Worm (Caenorhabditis elegans) whole organism, L3 larva: ENCODE results near the gene F13E9.9.
A peak's percentile ranks its signal among the peaks of the same experiment; 100 is the strongest.

Experiments
- R02D3.7 ChIP-seq: fragments of 150-350 bp; optimal IDR thresholded peaks from 2 replicates; lab custom pipeline; 2014; ENCODE audit warnings: missing biosample characterization, missing genetic modification characterization
- ZK546.5 ChIP-seq: sonication (generic microtip); optimal IDR thresholded peaks from 2 replicates; lab custom pipeline; 2017; ENCODE audit warnings: missing biosample characterization, missing genetic modification characterization
- aly-2 ChIP-seq: fragments of 150-350 bp; optimal IDR thresholded peaks from 2 replicates; lab custom pipeline; 2014; ENCODE audit warnings: missing biosample characterization, missing genetic modification characterization
- ceh-16 ChIP-seq: sonication (generic microtip); optimal IDR thresholded peaks from 2 replicates; lab custom pipeline; 2017; ENCODE audit warnings: missing biosample characterization, missing genetic modification characterization
- ceh-28 ChIP-seq: fragments of 150-350 bp; optimal IDR thresholded peaks from 2 replicates; lab custom pipeline; 2014; ENCODE audit warnings: missing biosample characterization, missing genetic modification reagents, missing genetic modification characterization
- daf-12 ChIP-seq: fragments of 150-350 bp; optimal IDR thresholded peaks from 2 replicates; lab custom pipeline; 2014; ENCODE audit warnings: missing biosample characterization, missing genetic modification reagents, missing genetic modification characterization
- egl-27 ChIP-seq: sonication (generic microtip); optimal IDR thresholded peaks from 4 replicates; lab custom pipeline; 2017; ENCODE audit warnings: missing biosample characterization, missing genetic modification reagents, missing genetic modification characterization
- egl-5 ChIP-seq: fragments of 150-350 bp; optimal IDR thresholded peaks from 2 replicates; lab custom pipeline; 2017; ENCODE audit warnings: missing biosample characterization, missing genetic modification reagents, missing genetic modification characterization, inconsistent platforms
- elt-2 ChIP-seq: sonication (generic microtip); optimal IDR thresholded peaks from 2 replicates; lab custom pipeline; 2016; ENCODE audit warnings: missing genetic modification reagents, mild to moderate bottlenecking, missing genetic modification characterization, missing compliant biosample characterization
- elt-3 ChIP-seq, 3 experiments: fragments of 150-350 bp in 1 of 3; sonication (generic microtip) in 2 of 3; optimal IDR thresholded peaks; 2 replicates in 2 of 3; 4 replicates in 1 of 3; lab custom pipeline; 2014 to 2017; ENCODE audit warnings: missing biosample characterization in 3 of 3, missing genetic modification characterization in 3 of 3
- fkh-2 ChIP-seq: fragments of 150-350 bp; optimal IDR thresholded peaks from 2 replicates; lab custom pipeline; 2014; ENCODE audit warnings: missing biosample characterization, missing genetic modification reagents, missing genetic modification characterization
- fos-1 ChIP-seq: fragments of 150-350 bp; optimal IDR thresholded peaks from 2 replicates; lab custom pipeline; 2014; ENCODE audit warnings: missing biosample characterization, missing genetic modification characterization
- hmg-11 ChIP-seq: sonication (generic microtip); optimal IDR thresholded peaks from 2 replicates; lab custom pipeline; 2016; ENCODE audit warnings: missing genetic modification characterization, missing compliant biosample characterization
- jun-1 ChIP-seq: fragments of 150-350 bp; optimal IDR thresholded peaks from 2 replicates; lab custom pipeline; 2014; ENCODE audit warnings: missing biosample characterization, missing genetic modification reagents, missing genetic modification characterization
- lin-15B ChIP-seq: fragments of 150-350 bp; optimal IDR thresholded peaks from 2 replicates; lab custom pipeline; 2014; ENCODE audit warnings: missing biosample characterization, missing genetic modification characterization
- lin-39 ChIP-seq: fragments of 150-350 bp; optimal IDR thresholded peaks from 2 replicates; lab custom pipeline; 2018; ENCODE audit warnings: missing biosample characterization, missing genetic modification reagents, missing genetic modification characterization
- lsy-12 ChIP-seq: sonication (generic microtip); optimal IDR thresholded peaks from 2 replicates; lab custom pipeline; 2016; ENCODE audit warnings: mild to moderate bottlenecking, missing genetic modification characterization, missing compliant biosample characterization
- mdl-1 ChIP-seq: fragments of 150-350 bp; optimal IDR thresholded peaks from 2 replicates; lab custom pipeline; 2014; ENCODE audit warnings: missing biosample characterization, missing genetic modification characterization
- mml-1 ChIP-seq: fragments of 150-350 bp; sonication (generic microtip); optimal IDR thresholded peaks from 3 replicates; lab custom pipeline; 2014; ENCODE audit warnings: missing biosample characterization, missing genetic modification characterization
- nfya-1 ChIP-seq: sonication (generic microtip); optimal IDR thresholded peaks from 2 replicates; lab custom pipeline; 2017; ENCODE audit warnings: missing genetic modification characterization, mild to moderate bottlenecking, missing compliant biosample characterization, antibody characterized with exemption, moderate library complexity; ENCODE audit not compliant: insufficient read depth
- nhr-11 ChIP-seq: fragments of 150-350 bp; optimal IDR thresholded peaks from 2 replicates; lab custom pipeline; 2014; ENCODE audit warnings: missing biosample characterization, missing genetic modification characterization
- nhr-12 ChIP-seq: fragments of 150-350 bp; optimal IDR thresholded peaks from 2 replicates; lab custom pipeline; 2014; ENCODE audit warnings: missing biosample characterization, missing genetic modification characterization
- nhr-23 ChIP-seq: fragments of 150-350 bp; optimal IDR thresholded peaks from 2 replicates; lab custom pipeline; 2014; ENCODE audit warnings: missing biosample characterization, missing genetic modification reagents, missing genetic modification characterization
- nhr-237 ChIP-seq: fragments of 150-350 bp; optimal IDR thresholded peaks from 2 replicates; lab custom pipeline; 2014; ENCODE audit warnings: missing biosample characterization, missing genetic modification characterization
- nhr-25 ChIP-seq: sonication (generic microtip); optimal IDR thresholded peaks from 2 replicates; lab custom pipeline; 2017; ENCODE audit warnings: missing biosample characterization, missing genetic modification characterization
- nhr-28 ChIP-seq: fragments of 150-350 bp; optimal IDR thresholded peaks from 2 replicates; lab custom pipeline; 2014; ENCODE audit warnings: missing biosample characterization, missing genetic modification characterization
- nhr-67 ChIP-seq: fragments of 150-350 bp; optimal IDR thresholded peaks from 2 replicates; lab custom pipeline; 2014; ENCODE audit warnings: missing biosample characterization, missing genetic modification characterization
- nhr-76 ChIP-seq: fragments of 150-350 bp; sonication (generic microtip); optimal IDR thresholded peaks from 5 replicates; lab custom pipeline; 2014; ENCODE audit warnings: missing biosample characterization, missing genetic modification characterization
- pha-4 ChIP-seq: fragments of 150-350 bp; optimal IDR thresholded peaks from 2 replicates; lab custom pipeline; 2014; ENCODE audit warnings: missing biosample characterization, missing genetic modification reagents, missing genetic modification characterization
- pqm-1 ChIP-seq: fragments of 150-350 bp; optimal IDR thresholded peaks from 2 replicates; lab custom pipeline; 2017; ENCODE audit warnings: missing biosample characterization, missing genetic modification characterization, inconsistent platforms
- snpc-4 ChIP-seq: fragments of 150-350 bp; optimal IDR thresholded peaks from 2 replicates; lab custom pipeline; 2014; ENCODE audit warnings: missing biosample characterization, missing genetic modification characterization
- unc-39 ChIP-seq: sonication (generic microtip); optimal IDR thresholded peaks from 4 replicates; lab custom pipeline; 2017; ENCODE audit warnings: missing biosample characterization, missing genetic modification characterization
- ztf-4 ChIP-seq: fragments of 150-350 bp; optimal IDR thresholded peaks from 2 replicates; lab custom pipeline; 2014; ENCODE audit warnings: missing biosample characterization, missing genetic modification characterization

F13E9.9 gene

ce11 chrIV:10867370-10868146 is 31.4 kb downstream of the F13E9.9 start:
- no peak for TF ChIP-seq ZK546.5 (tag; lab: Kevin White, UChicago)
- TF ChIP-seq pha-4 (tag; lab: Kevin White, UChicago) = peak; percentile 68

- TF ChIP-seq lsy-12 (tag; lab: Kevin White, UChicago) (no peak), nhr-12 (tag; lab: Kevin White, UChicago) (no peak), jun-1 (tag; lab: Kevin White, UChicago) (no peak), fkh-2 (tag; lab: Kevin White, UChicago) (no peak), mml-1 (tag; lab: Kevin White, UChicago) (no peak), fos-1 (tag; lab: Kevin White, UChicago) (no peak), nhr-67 (tag; lab: Kevin White, UChicago) (no peak), nhr-237 (no peak), egl-27 (tag; lab: Kevin White, UChicago) (no peak), pha-4 (tag; lab: Kevin White, UChicago) (no peak), nhr-76 (tag; lab: Kevin White, UChicago) (no peak), nhr-28 (tag; lab: Kevin White, UChicago) (no peak), pqm-1 (no peak), elt-3 (tag; optimal IDR thresholded peaks at IDR 0.05; lab: Kevin White, UChicago) (no peak)
These were observed 35.0 kb downstream of the F13E9.9 start, which contains the start of gene nish-1 for ce11 chrIV:10864031-10864430. Gene nish-1, plus strand, starts transcription at chrIV:10864331.

ce11 chrIV:10861102-10861501 is 37.9 kb downstream of the F13E9.9 start, which contains the start of gene rbm-22:
Gene rbm-22, plus strand, starts transcription at chrIV:10861402.
- peak; percentile 16 for TF ChIP-seq ceh-28 (tag; lab: Kevin White, UChicago)
- TF ChIP-seq R02D3.7 (tag; lab: Kevin White, UChicago) = no peak
- TF ChIP-seq nhr-23 (tag; lab: Kevin White, UChicago) = no peak
- TF ChIP-seq egl-5 (tag; lab: Kevin White, UChicago) = no peak
- TF ChIP-seq, all 47 proteins: peak for 1

ce11 chrIV:10858300-10859016 is 40.5 kb downstream of the F13E9.9 start, which contains the start of the genes T11G6.2 and hars-1:
Gene T11G6.2, minus strand, starts transcription at chrIV:10858496.
Gene hars-1, plus strand, starts transcription at chrIV:10858957.
- TF ChIP-seq nhr-11 (tag; lab: Kevin White, UChicago) = no peak
- TF ChIP-seq lin-15B (tag; lab: Kevin White, UChicago) = peak; percentile 42
- TF ChIP-seq daf-12 (tag; lab: Kevin White, UChicago) = no peak
- peak; percentile 45 for TF ChIP-seq pha-4 (tag; lab: Kevin White, UChicago)
- peak; percentile 9 for TF ChIP-seq nhr-25 (tag; lab: Kevin White, UChicago)
- TF ChIP-seq nfya-1 = peak; percentile 39
- TF ChIP-seq hmg-11 (tag; lab: Kevin White, UChicago) = peak; percentile 29
- TF ChIP-seq mdl-1 (tag; lab: Kevin White, UChicago) = peak; percentile 3
- TF ChIP-seq lin-39 (tag; lab: Kevin White, UChicago) = peak; percentile 33
- peak; percentile 37 for TF ChIP-seq nhr-23 (tag; lab: Kevin White, UChicago)
- peak; percentile 33 for TF ChIP-seq snpc-4 (tag; lab: Kevin White, UChicago)
- no peak for TF ChIP-seq ceh-16
- TF ChIP-seq pqm-1 = peak; percentile 80
- peak; percentile 73 for TF ChIP-seq elt-2 (tag; lab: Kevin White, UChicago)
- TF ChIP-seq jun-1 (tag; lab: Kevin White, UChicago) = no peak
- TF ChIP-seq mml-1 (tag; lab: Kevin White, UChicago) = no peak
- no peak for TF ChIP-seq ztf-4

- TF ChIP-seq fkh-2 (tag; lab: Kevin White, UChicago) = no peak
- no peak for TF ChIP-seq aly-2
- no peak for TF ChIP-seq nhr-237
- peak; percentile 84 for TF ChIP-seq nfya-1
- no peak for TF ChIP-seq unc-39 (tag; lab: Kevin White, UChicago)
- no peak for TF ChIP-seq nhr-25 (tag; lab: Kevin White, UChicago)
These were observed 43.0 kb downstream of the F13E9.9 start for ce11 chrIV:10855946-10856345.
